Comparison of ENCODE assay signal across 3 worm cellular contexts in genomic region chrIII:10096525-10096972, ce11.
A peak's percentile ranks its signal among the peaks of the same experiment; 100 is the strongest.
TF ChIP-seq lines count a peak whose summit lies in the region.

No protein-coding gene starts in this region.

TF ChIP-seq in whole organism, L1 larva, 84 proteins besides CTCF, POLR2A, EP300 and RAD21 (continued from another document and continues in another):
- TF ChIP-seq ceh-63 (GFP tag; optimal IDR thresholded peaks at IDR 0.05; lab: Kevin White, UChicago) (no peak), sptf-1 (tag; optimal IDR thresholded peaks at IDR 0.05; lab: Kevin White, UChicago) (no peak), hlh-17 (GFP tag; optimal IDR thresholded peaks at IDR 0.05; lab: Kevin White, UChicago; ENCODE audit: borderline replicate concordance) (no peak), vab-15 (tag; optimal IDR thresholded peaks at IDR 0.05; lab: Kevin White, UChicago) (no peak), nhr-28 (tag; optimal IDR thresholded peaks at IDR 0.05; lab: Kevin White, UChicago) (no peak), fkh-4 (tag; optimal IDR thresholded peaks at IDR 0.05; lab: Kevin White, UChicago; ENCODE audit: borderline replicate concordance) (peak; percentile 52), Y116A8C.19 (tag; optimal IDR thresholded peaks at IDR 0.05; lab: Kevin White, UChicago; ENCODE audit: borderline replicate concordance) (no peak), snpc-4 (tag; optimal IDR thresholded peaks at IDR 0.05; lab: Kevin White, UChicago) (peak; percentile 77), unc-130 (tag; optimal IDR thresholded peaks at IDR 0.05; lab: Kevin White, UChicago) (peak; percentile 25), nhr-84 (tag; optimal IDR thresholded peaks at IDR 0.05; lab: Kevin White, UChicago) (no peak), ets-5 (GFP tag; IDR thresholded peaks at IDR 0.05; lab: Robert Waterston, UW) (no peak), egl-13 (tag; optimal IDR thresholded peaks at IDR 0.05; lab: Kevin White, UChicago) (peak; percentile 76), nhr-71 (tag; optimal IDR thresholded peaks at IDR 0.05; lab: Kevin White, UChicago) (peak; percentile 97), lir-3 (tag; optimal IDR thresholded peaks at IDR 0.05; lab: Kevin White, UChicago; ENCODE audit: poor library complexity) (peak; percentile 80), irx-1 (tag; optimal IDR thresholded peaks at IDR 0.05; lab: Kevin White, UChicago) (peak; percentile 79), efl-1 (optimal IDR thresholded peaks at IDR 0.05; lab: Kevin White, UChicago) (peak; percentile 87 to 89), efl-1 (GFP tag; optimal IDR thresholded peaks at IDR 0.05 in 1 of 2; lab: Kevin White, UChicago) (peak; percentile 64 to 98), grh-1 (GFP tag; IDR thresholded peaks at IDR 0.05; lab: Robert Waterston, UW) (peak; percentile 60), alr-1 (tag; optimal IDR thresholded peaks at IDR 0.05; lab: Kevin White, UChicago; ENCODE audit: borderline replicate concordance) (no peak), sox-4 (tag; optimal IDR thresholded peaks at IDR 0.05; lab: Kevin White, UChicago) (peak; percentile 26), F16B12.6 (tag; optimal IDR thresholded peaks at IDR 0.05; lab: Kevin White, UChicago) (peak; percentile 65), fkh-10 (GFP tag; optimal IDR thresholded peaks at IDR 0.05; lab: Kevin White, UChicago) (peak; percentile 64), ceh-90 (tag; optimal IDR thresholded peaks at IDR 0.05; lab: Kevin White, UChicago) (no peak), jun-1 (tag; optimal IDR thresholded peaks at IDR 0.05; lab: Kevin White, UChicago) (peak; percentile 90), isw-1 (GFP tag; IDR thresholded peaks at IDR 0.05; lab: Robert Waterston, UW) (peak; percentile 75), dsc-1 (tag; optimal IDR thresholded peaks at IDR 0.05; lab: Kevin White, UChicago) (peak; percentile 92), efl-3 (GFP tag; optimal IDR thresholded peaks at IDR 0.05; lab: Kevin White, UChicago) (no peak), lin-39 (tag; optimal IDR thresholded peaks at IDR 0.05; lab: Kevin White, UChicago) (peak; percentile 71), xbp-1 (tag; optimal IDR thresholded peaks at IDR 0.05; lab: Kevin White, UChicago) (peak; percentile 80), ces-1 (GFP tag; optimal IDR thresholded peaks at IDR 0.05; lab: Kevin White, UChicago) (no peak), tbx-2 (tag; optimal IDR thresholded peaks at IDR 0.05; lab: Kevin White, UChicago) (peak; percentile 94), tlp-1 (tag; optimal IDR thresholded peaks at IDR 0.05; lab: Kevin White, UChicago) (no peak), unc-86 (tag; optimal IDR thresholded peaks at IDR 0.05; lab: Kevin White, UChicago) (peak; percentile 94), nhr-77 (tag; optimal IDR thresholded peaks at IDR 0.05; lab: Kevin White, UChicago) (peak; percentile 90), ztf-11 (tag; optimal IDR thresholded peaks at IDR 0.05; lab: Kevin White, UChicago) (peak in 1 of 2 experiments; percentile 54), unc-30 (tag; optimal IDR thresholded peaks at IDR 0.05; lab: Kevin White, UChicago) (no peak), nhr-19 (GFP tag; conservative IDR thresholded peaks at IDR 0.05; lab: Robert Waterston, UW) (peak; percentile 86), zip-4 (GFP tag; optimal IDR thresholded peaks at IDR 0.05; lab: Kevin White, UChicago) (peak; percentile 24), lin-13 (GFP tag; optimal IDR thresholded peaks at IDR 0.05; lab: Kevin White, UChicago) (peak; percentile 85), ceh-88 (GFP tag; IDR thresholded peaks at IDR 0.05; lab: Robert Waterston, UW) (no peak; the same call in 1 of the 2 replicates), lin-35 (GFP tag; optimal IDR thresholded peaks at IDR 0.05; lab: Kevin White, UChicago) (peak; percentile 80), skn-1 (tag; optimal IDR thresholded peaks at IDR 0.05; lab: Kevin White, UChicago) (peak; percentile 57), nhr-90 (tag; optimal IDR thresholded peaks at IDR 0.05; lab: Kevin White, UChicago; ENCODE audit: poor library complexity) (peak; percentile 83)

TF ChIP-seq in whole organism, L3 larva, 47 proteins besides CTCF, POLR2A, EP300 and RAD21 (continued from another document):
- no peak for TF ChIP-seq nhr-237 (tag; optimal IDR thresholded peaks at IDR 0.05; lab: Kevin White, UChicago)
- TF ChIP-seq nhr-23 (tag; optimal IDR thresholded peaks at IDR 0.05; lab: Kevin White, UChicago), result peak; percentile 79
- peak; percentile 66 for TF ChIP-seq zag-1 (tag; optimal IDR thresholded peaks at IDR 0.05; lab: Kevin White, UChicago)
- TF ChIP-seq sea-2 (GFP tag; optimal IDR thresholded peaks at IDR 0.05; lab: Kevin White, UChicago), result no peak
- TF ChIP-seq jun-1 (tag; optimal IDR thresholded peaks at IDR 0.05; lab: Kevin White, UChicago), result peak; percentile 90
- TF ChIP-seq lin-15B (tag; optimal IDR thresholded peaks at IDR 0.05; lab: Kevin White, UChicago), result peak; percentile 76
- no peak for TF ChIP-seq ama-1 (optimal IDR thresholded peaks at IDR 0.05; lab: Kevin White, UChicago)
- TF ChIP-seq nhr-76 (tag; optimal IDR thresholded peaks at IDR 0.05; lab: Kevin White, UChicago), result no peak
- peak; percentile 83 for TF ChIP-seq lin-39 (tag; optimal IDR thresholded peaks at IDR 0.05; lab: Kevin White, UChicago)
- TF ChIP-seq mdl-1 (tag; optimal IDR thresholded peaks at IDR 0.05; lab: Kevin White, UChicago), result peak; percentile 96
- peak; percentile 67 for TF ChIP-seq tbx-2 (tag; optimal IDR thresholded peaks at IDR 0.05; lab: Kevin White, UChicago)
- peak; percentile 52 for TF ChIP-seq snpc-4 (tag; optimal IDR thresholded peaks at IDR 0.05; lab: Kevin White, UChicago)
- TF ChIP-seq pha-4 (tag; optimal IDR thresholded peaks at IDR 0.05; lab: Kevin White, UChicago), result peak; percentile 96
- TF ChIP-seq nhr-25 (tag; optimal IDR thresholded peaks at IDR 0.05; lab: Kevin White, UChicago), result peak; percentile 90
- TF ChIP-seq egl-27 (tag; optimal IDR thresholded peaks at IDR 0.05; lab: Kevin White, UChicago), result peak; percentile 47
- peak; percentile 77 for TF ChIP-seq nhr-43 (tag; optimal IDR thresholded peaks at IDR 0.05; lab: Kevin White, UChicago; ENCODE audit: poor library complexity, severe bottlenecking)
- no peak for TF ChIP-seq fkh-2 (tag; optimal IDR thresholded peaks at IDR 0.05; lab: Kevin White, UChicago)
- TF ChIP-seq nfya-1 (tag; optimal IDR thresholded peaks at IDR 0.05; lab: Kevin White, UChicago; ENCODE audit: insufficient read depth), result peak; percentile 99
- TF ChIP-seq elt-2 (tag; optimal IDR thresholded peaks at IDR 0.05; lab: Kevin White, UChicago), result peak; percentile 78
- TF ChIP-seq skn-1 (tag; optimal IDR thresholded peaks at IDR 0.05; lab: Kevin White, UChicago), result peak; percentile 62
- no peak for TF ChIP-seq ztf-11 (tag; optimal IDR thresholded peaks at IDR 0.05; lab: Kevin White, UChicago)
- TF ChIP-seq ceh-9 (tag; optimal IDR thresholded peaks at IDR 0.05; lab: Kevin White, UChicago), result no peak
- no peak for TF ChIP-seq mml-1 (tag; optimal IDR thresholded peaks at IDR 0.05; lab: Kevin White, UChicago)
- TF ChIP-seq pqm-1 (tag; optimal IDR thresholded peaks at IDR 0.05; lab: Kevin White, UChicago), result peak; percentile 72
- no peak for TF ChIP-seq aly-2 (tag; optimal IDR thresholded peaks at IDR 0.05; lab: Kevin White, UChicago)
- peak; percentile 96 for TF ChIP-seq unc-62 (GFP tag; optimal IDR thresholded peaks at IDR 0.05; lab: Kevin White, UChicago)
- no peak for TF ChIP-seq eor-1 (tag; optimal IDR thresholded peaks at IDR 0.05; lab: Kevin White, UChicago)

TF ChIP-seq in whole organism, young adult, 124 proteins besides CTCF, POLR2A, EP300 and RAD21 (continued from another document):
- TF ChIP-seq F37B4.10 (GFP tag; IDR thresholded peaks at IDR 0.05; lab: Robert Waterston, UW) (no peak), athp-1 (tag; optimal IDR thresholded peaks at IDR 0.05; lab: Kevin White, UChicago) (peak; percentile 84), sea-2 (GFP tag; IDR thresholded peaks at IDR 0.05; lab: Robert Waterston, UW) (no peak), repo-1 (tag; optimal IDR thresholded peaks at IDR 0.05; lab: Kevin White, UChicago) (peak; percentile 40), attf-6 (GFP tag; IDR thresholded peaks at IDR 0.05; lab: Robert Waterston, UW) (no peak), atf-7 (tag; optimal IDR thresholded peaks at IDR 0.05; lab: Kevin White, UChicago) (peak; percentile 63), efl-1 (GFP tag; optimal IDR thresholded peaks at IDR 0.05; lab: Kevin White, UChicago) (no peak), rcor-1 (GFP tag; IDR thresholded peaks at IDR 0.05; lab: Robert Waterston, UW) (0 out of 2 replicates have a peak, but pooled peaks have one; percentile 27), F57A8.1 (GFP tag; optimal IDR thresholded peaks at IDR 0.05; lab: Kevin White, UChicago) (no peak), lin-35 (GFP tag; optimal IDR thresholded peaks at IDR 0.05; lab: Kevin White, UChicago) (peak in 1 of 3 experiments; percentile 77), zim-3 (tag; optimal IDR thresholded peaks at IDR 0.05; lab: Kevin White, UChicago) (no peak), lin-26 (GFP tag; IDR thresholded peaks at IDR 0.05; lab: Robert Waterston, UW) (peak; percentile 61; the same call in 1 of the 2 replicates), dpff-1 (tag; optimal IDR thresholded peaks at IDR 0.05; lab: Kevin White, UChicago) (no peak), K11D2.4 (GFP tag; IDR thresholded peaks at IDR 0.05; lab: Robert Waterston, UW) (peak; percentile 53; the same call in 1 of the 2 replicates), ztf-25 (GFP tag; IDR thresholded peaks at IDR 0.05; lab: Robert Waterston, UW) (no peak), nfyb-1 (GFP tag; IDR thresholded peaks at IDR 0.05; lab: Robert Waterston, UW) (peak; percentile 91), somi-1 (GFP tag; optimal IDR thresholded peaks at IDR 0.05; lab: Kevin White, UChicago) (peak; percentile 71), C06A6.2 (GFP tag; conservative IDR thresholded peaks at IDR 0.05; lab: Robert Waterston, UW) (peak; percentile 66; the same call in 1 of the 2 replicates), ceh-100 (GFP tag; IDR thresholded peaks at IDR 0.05; lab: Robert Waterston, UW) (no peak), nhr-90 (tag; optimal IDR thresholded peaks at IDR 0.05; lab: Kevin White, UChicago) (peak; percentile 5), attf-5 (GFP tag; optimal IDR thresholded peaks at IDR 0.05; lab: Kevin White, UChicago) (peak; percentile 95)
